Worm (Caenorhabditis elegans) whole organism, late embryonic: ENCODE data around the gene T08A9.13.
A peak's percentile ranks its signal among the peaks of the same experiment; 100 is the strongest.

Experiments
- C08G9.2 ChIP-seq: sonication (generic microtip); optimal IDR thresholded peaks from 2 replicates; lab custom pipeline; 2016; ENCODE audit warnings: mild to moderate bottlenecking, missing genetic modification characterization, moderate library complexity, missing compliant biosample characterization
- C38D4.7 ChIP-seq: fragments of 200-800 bp; sonication (Bioruptor generic); optimal IDR thresholded peaks from 2 replicates; lab custom pipeline; 2018; ENCODE audit warnings: mild to moderate bottlenecking, missing genetic modification characterization, moderate library complexity, missing compliant biosample characterization
- F13H6.1 ChIP-seq: sonication (generic microtip); optimal IDR thresholded peaks from 2 replicates; lab custom pipeline; 2016; ENCODE audit warnings: missing genetic modification characterization, missing compliant biosample characterization
- K02D7.2 ChIP-seq: sonication (generic microtip); optimal IDR thresholded peaks from 2 replicates; lab custom pipeline; 2017; ENCODE audit warnings: mild to moderate bottlenecking, missing genetic modification characterization, missing compliant biosample characterization
- T23F11.4 ChIP-seq: fragments of 200-800 bp; sonication (Bioruptor generic); optimal IDR thresholded peaks from 2 replicates; lab custom pipeline; 2018; ENCODE audit warnings: mild to moderate bottlenecking, missing genetic modification characterization, missing compliant biosample characterization
- ama-1 ChIP-seq: fragments of 150-350 bp; optimal IDR thresholded peaks from 2 replicates; lab custom pipeline; 2014
- ceh-14 ChIP-seq: sonication (generic microtip); optimal IDR thresholded peaks from 2 replicates; lab custom pipeline; 2016; ENCODE audit warnings: missing genotype, missing genetic modification characterization, missing compliant biosample characterization
- ceh-18 ChIP-seq: sonication (generic microtip); optimal IDR thresholded peaks from 2 replicates; lab custom pipeline; 2016; ENCODE audit warnings: missing genetic modification characterization, missing compliant biosample characterization
- ceh-19 ChIP-seq: fragments of 200-800 bp; sonication (Bioruptor generic); optimal IDR thresholded peaks from 2 replicates; lab custom pipeline; 2018; ENCODE audit warnings: mild to moderate bottlenecking, missing genetic modification characterization, missing compliant biosample characterization
- ceh-22 ChIP-seq: sonication (generic microtip); optimal IDR thresholded peaks from 2 replicates; lab custom pipeline; 2017; ENCODE audit warnings: missing biosample characterization, missing genetic modification characterization
- ceh-24 ChIP-seq: sonication (generic microtip); optimal IDR thresholded peaks from 2 replicates; lab custom pipeline; 2016; ENCODE audit warnings: mild to moderate bottlenecking, missing genetic modification characterization, missing compliant biosample characterization
- ceh-31 ChIP-seq: sonication (generic microtip); optimal IDR thresholded peaks from 2 replicates; lab custom pipeline; 2016; ENCODE audit warnings: missing genetic modification characterization, missing compliant biosample characterization
- ceh-34 ChIP-seq: sonication (generic microtip); optimal IDR thresholded peaks from 2 replicates; lab custom pipeline; 2016; ENCODE audit warnings: mild to moderate bottlenecking, missing genetic modification characterization, missing compliant biosample characterization
- ceh-45 ChIP-seq: fragments of 200-800 bp; sonication (Bioruptor generic); IDR thresholded peaks from 2 replicates; pipeline ENCODE4 v1.3.6; 2022; ENCODE audit warnings: missing genetic modification reagents, missing genetic modification characterization, missing compliant biosample characterization
- ceh-48 ChIP-seq: sonication (generic microtip); optimal IDR thresholded peaks from 2 replicates; lab custom pipeline; 2016; ENCODE audit warnings: missing genetic modification characterization, inconsistent platforms, missing compliant biosample characterization
- ceh-9 ChIP-seq: sonication (generic microtip); optimal IDR thresholded peaks from 2 replicates; lab custom pipeline; 2016; ENCODE audit warnings: mild to moderate bottlenecking, missing genetic modification characterization, inconsistent platforms, missing compliant biosample characterization
- che-1 ChIP-seq: sonication (generic microtip); optimal IDR thresholded peaks from 2 replicates; lab custom pipeline; 2016; ENCODE audit warnings: mild to moderate bottlenecking, missing genetic modification characterization, missing compliant biosample characterization
- dve-1 ChIP-seq: sonication (generic microtip); optimal IDR thresholded peaks from 2 replicates; lab custom pipeline; 2017; ENCODE audit warnings: antibody characterized with exemption, mild to moderate bottlenecking, missing genetic modification characterization, missing compliant biosample characterization
- elt-2 ChIP-seq: sonication (generic microtip); optimal IDR thresholded peaks from 2 replicates; lab custom pipeline; 2016; ENCODE audit warnings: missing genetic modification reagents, missing genetic modification characterization, missing compliant biosample characterization
- elt-4 ChIP-seq: sonication (generic microtip); optimal IDR thresholded peaks from 2 replicates; lab custom pipeline; 2016; ENCODE audit warnings: missing genetic modification characterization, missing compliant biosample characterization
- eyg-1 ChIP-seq: sonication (generic microtip); optimal IDR thresholded peaks from 2 replicates; lab custom pipeline; 2016; ENCODE audit warnings: missing genotype, missing genetic modification characterization, missing compliant biosample characterization
- fkh-6 ChIP-seq: sonication (generic microtip); optimal IDR thresholded peaks from 2 replicates; lab custom pipeline; 2016; ENCODE audit warnings: missing genetic modification characterization, missing compliant biosample characterization
- hlh-30 ChIP-seq: sonication (generic microtip); optimal IDR thresholded peaks from 2 replicates; lab custom pipeline; 2017; ENCODE audit warnings: antibody characterized with exemption, missing genetic modification characterization, missing compliant biosample characterization; ENCODE audit not compliant: insufficient read depth
- hlh-8 ChIP-seq: sonication (generic microtip); optimal IDR thresholded peaks from 2 replicates; lab custom pipeline; 2016; ENCODE audit warnings: missing genotype, missing genetic modification characterization, missing compliant biosample characterization
- lin-11 ChIP-seq: fragments of 200-800 bp; sonication (Bioruptor generic); optimal IDR thresholded peaks from 2 replicates; lab custom pipeline; 2018; ENCODE audit warnings: mild to moderate bottlenecking, missing genetic modification characterization, missing compliant biosample characterization
- madf-2 ChIP-seq: sonication (generic microtip); optimal IDR thresholded peaks from 2 replicates; lab custom pipeline; 2017; ENCODE audit warnings: missing genetic modification characterization, missing compliant biosample characterization
- mec-3 ChIP-seq: sonication (generic microtip); optimal IDR thresholded peaks from 2 replicates; lab custom pipeline; 2016; ENCODE audit warnings: borderline replicate concordance, missing genetic modification characterization, missing compliant biosample characterization
- pqm-1 ChIP-seq: sonication (generic microtip); optimal IDR thresholded peaks from 2 replicates; lab custom pipeline; 2016; ENCODE audit warnings: missing genetic modification characterization, missing compliant biosample characterization
- ref-2 ChIP-seq: sonication (generic microtip); optimal IDR thresholded peaks from 2 replicates; lab custom pipeline; 2016; ENCODE audit warnings: missing genetic modification characterization, missing compliant biosample characterization
- rnt-1 ChIP-seq: sonication (generic microtip); optimal IDR thresholded peaks from 2 replicates; lab custom pipeline; 2016; ENCODE audit warnings: missing genetic modification characterization, missing compliant biosample characterization
- sdc-2 ChIP-seq: sonication (generic microtip); optimal IDR thresholded peaks from 2 replicates; lab custom pipeline; 2016; ENCODE audit warnings: missing genotype, missing genetic modification characterization, missing compliant biosample characterization
- sox-2 ChIP-seq: fragments of 200-800 bp; sonication (Bioruptor generic); IDR thresholded peaks from 2 replicates; pipeline ENCODE4 v1.3.6; 2022; ENCODE audit warnings: missing genetic modification reagents, missing genetic modification characterization, missing compliant biosample characterization
- sox-4 ChIP-seq: sonication (generic microtip); optimal IDR thresholded peaks from 2 replicates; lab custom pipeline; 2017; ENCODE audit warnings: mild to moderate bottlenecking, missing genetic modification characterization, inconsistent platforms, missing compliant biosample characterization
- tbx-2 ChIP-seq: sonication (generic microtip); optimal IDR thresholded peaks from 2 replicates; lab custom pipeline; 2016; ENCODE audit warnings: missing genetic modification characterization, missing compliant biosample characterization
- tbx-7 ChIP-seq: sonication (generic microtip); optimal IDR thresholded peaks from 2 replicates; lab custom pipeline; 2016; ENCODE audit warnings: missing genotype, missing genetic modification characterization, missing compliant biosample characterization
- unc-3 ChIP-seq, 2 experiments: fragments of 200-800 bp in 1 of 2; sonication (Bioruptor generic) in 1 of 2; sonication (generic microtip) in 1 of 2; conservative IDR thresholded peaks in 1 of 2; optimal IDR thresholded peaks in 1 of 2; 2 replicates each; pipeline versions ENCODE4 v1.3.6 to Lab custom; 2016 to 2022; ENCODE audit warnings: missing compliant biosample characterization in 2 of 2, missing genetic modification characterization in 2 of 2, missing genetic modification reagents in 1 of 2
- unc-42 ChIP-seq: sonication (generic microtip); optimal IDR thresholded peaks from 2 replicates; lab custom pipeline; 2016; ENCODE audit warnings: missing genotype, missing genetic modification characterization, missing compliant biosample characterization
- zip-5 ChIP-seq: sonication (generic microtip); optimal IDR thresholded peaks from 2 replicates; lab custom pipeline; 2016; ENCODE audit warnings: missing genetic modification characterization, missing compliant biosample characterization
- ztf-16 ChIP-seq: sonication (generic microtip); optimal IDR thresholded peaks from 2 replicates; lab custom pipeline; 2017; ENCODE audit warnings: missing genetic modification characterization, missing compliant biosample characterization

Gene T08A9.13

ce11 chrX:7334302-7334724, 12.1 kb upstream of the T08A9.13 start, which contains the start of gene epg-7 (continued):
- TF ChIP-seq sox-4 (tag; lab: Kevin White, UChicago) (no peak), hlh-30 (peak; percentile 100), ceh-18 (peak; percentile 88), mec-3 (no peak), pqm-1 (tag; lab: Kevin White, UChicago) (peak; percentile 63), T23F11.4 (GFP tag; lab: Kevin White, UChicago) (no peak), C08G9.2 (tag; lab: Kevin White, UChicago) (no peak), tbx-2 (tag; lab: Kevin White, UChicago) (peak; percentile 86), unc-3 (GFP tag; conservative IDR thresholded peaks at IDR 0.05; lab: Robert Waterston, UW) (peak; percentile 23; the same call in 1 of the 2 replicates), unc-3 (tag; optimal IDR thresholded peaks at IDR 0.05; lab: Kevin White, UChicago) (peak; percentile 17), tbx-7 (tag; lab: Kevin White, UChicago) (no peak), ztf-16 (tag; lab: Kevin White, UChicago) (no peak), madf-2 (tag; lab: Kevin White, UChicago) (peak; percentile 51)
- TF ChIP-seq, all 69 proteins: peak for 24

ce11 chrX:7330685-7331196, 8.5 kb upstream of the T08A9.13 start, which contains the start of gene ttr-30:
Gene ttr-30 (plus strand): TSS chrX:7330949.
- TF ChIP-seq ceh-24 (tag; lab: Kevin White, UChicago): no peak
- no peak for TF ChIP-seq elt-2 (tag; lab: Kevin White, UChicago)
- TF ChIP-seq ztf-16 (tag; lab: Kevin White, UChicago): no peak
- no peak for TF ChIP-seq zip-5 (tag; lab: Kevin White, UChicago)
- no peak for TF ChIP-seq ama-1 (lab: Kevin White, UChicago)
- TF ChIP-seq ceh-19: no peak
- TF ChIP-seq eyg-1: no peak
- no peak for TF ChIP-seq sdc-2 (tag; lab: Kevin White, UChicago)
- no peak for TF ChIP-seq F13H6.1 (tag; lab: Kevin White, UChicago)
- TF ChIP-seq rnt-1 (tag; lab: Kevin White, UChicago): no peak
- TF ChIP-seq lin-11 (tag; lab: Kevin White, UChicago): no peak
- TF ChIP-seq ref-2 (tag; lab: Kevin White, UChicago): no peak
- no peak for TF ChIP-seq sox-2
- no peak for TF ChIP-seq tbx-2 (tag; lab: Kevin White, UChicago)
- no peak for TF ChIP-seq C38D4.7 (GFP tag; lab: Kevin White, UChicago)
- no peak for TF ChIP-seq K02D7.2 (tag; lab: Kevin White, UChicago)
- TF ChIP-seq, all 69 proteins: peak for 0

ce11 chrX:7329601-7330000, 7.4 kb upstream of the T08A9.13 start, which contains the start of gene ttr-59:
Gene ttr-59 (plus strand): TSS chrX:7329818.
- TF ChIP-seq dve-1: no peak

ce11 chrX:7328065-7328564, 5.9 kb upstream of the T08A9.13 start:
- no peak for TF ChIP-seq dve-1
- TF ChIP-seq unc-42 (tag; lab: Kevin White, UChicago): peak; percentile 76
- no peak for TF ChIP-seq ceh-45 (GFP tag; lab: Robert Waterston, UW)

- no peak for TF ChIP-seq ceh-34
- no peak for TF ChIP-seq pqm-1 (tag; lab: Kevin White, UChicago)
- no peak for TF ChIP-seq fkh-6
- peak; percentile 19 for TF ChIP-seq ceh-31 (tag; lab: Kevin White, UChicago)
- TF ChIP-seq ceh-48 (tag; lab: Kevin White, UChicago): no peak
- TF ChIP-seq ceh-22 (tag; lab: Kevin White, UChicago): no peak
- TF ChIP-seq hlh-8 (tag; lab: Kevin White, UChicago): no peak
- TF ChIP-seq K02D7.2 (tag; lab: Kevin White, UChicago): no peak
- peak; percentile 16 for TF ChIP-seq ceh-14 (tag; lab: Kevin White, UChicago)
- TF ChIP-seq che-1 (tag; lab: Kevin White, UChicago): no peak
- no peak for TF ChIP-seq ceh-9 (tag; lab: Kevin White, UChicago)
- TF ChIP-seq ceh-18: no peak
- no peak for TF ChIP-seq hlh-30
- TF ChIP-seq F13H6.1 (tag; lab: Kevin White, UChicago): no peak
- no peak for TF ChIP-seq elt-4
- TF ChIP-seq tbx-7 (tag; lab: Kevin White, UChicago): no peak
- TF ChIP-seq unc-42 (tag; lab: Kevin White, UChicago): no peak
Measured at ce11 chrX:7326967-7327651, 4.9 kb upstream of the T08A9.13 start, which contains the start of gene sng-1. Gene sng-1 (plus strand): TSS chrX:7327601.
